Worm (Caenorhabditis elegans): Measurements from ENCODE around the gene Y94H6A.5.
A peak's percentile ranks its signal among the peaks of the same experiment; 100 is the strongest.

The Y94H6A.5 gene

DNA sequence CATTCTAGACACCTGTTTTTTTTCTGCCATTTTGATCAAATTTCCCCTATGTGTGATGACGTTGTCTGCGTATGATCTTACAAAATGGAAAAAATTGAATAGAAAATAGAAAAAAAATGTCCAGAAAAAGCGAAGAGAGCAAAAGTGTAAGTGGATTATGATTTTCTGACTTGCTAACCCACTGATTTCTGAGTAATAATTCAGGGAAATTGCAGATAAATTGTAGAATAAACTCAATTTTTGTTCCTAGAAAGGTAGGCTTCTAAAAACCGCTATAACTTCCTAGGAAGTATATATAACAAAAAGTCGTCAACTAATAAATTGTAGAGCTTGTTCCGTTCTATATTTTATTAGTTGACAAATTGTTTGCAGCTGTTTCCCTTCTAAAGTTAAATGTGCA, 30.9 kb upstream of the Y94H6A.5 start (continued):
- TF ChIP-seq dsc-1 (tag; optimal IDR thresholded peaks at IDR 0.05), result peak; percentile 87
- TF ChIP-seq nhr-28 (tag; optimal IDR thresholded peaks at IDR 0.05), result no peak
- TF ChIP-seq nhr-71 (tag; optimal IDR thresholded peaks at IDR 0.05), result peak; percentile 79
- TF ChIP-seq unc-130 (tag; optimal IDR thresholded peaks at IDR 0.05), result no peak
- no peak for TF ChIP-seq egl-13 (tag; optimal IDR thresholded peaks at IDR 0.05)
- TF ChIP-seq alr-1 (tag; optimal IDR thresholded peaks at IDR 0.05; ENCODE audit: borderline replicate concordance), result no peak
- no peak for TF ChIP-seq grh-1 (GFP tag; IDR thresholded peaks at IDR 0.05)
- TF ChIP-seq pqm-1 (tag; optimal IDR thresholded peaks at IDR 0.05), result no peak
- no peak for TF ChIP-seq C34B4.2 (tag; optimal IDR thresholded peaks at IDR 0.05)
- TF ChIP-seq nhr-47 (tag; optimal IDR thresholded peaks at IDR 0.05), result peak; percentile 75
- TF ChIP-seq ces-1 (GFP tag; optimal IDR thresholded peaks at IDR 0.05), result no peak
- peak; percentile 47 for TF ChIP-seq lin-14 (GFP tag; optimal IDR thresholded peaks at IDR 0.05)
- TF ChIP-seq elt-3 (tag; optimal IDR thresholded peaks at IDR 0.05), result no peak
- TF ChIP-seq isw-1 (GFP tag; IDR thresholded peaks at IDR 0.05), result no peak
- peak; percentile 44 for TF ChIP-seq swsn-7 (tag; optimal IDR thresholded peaks at IDR 0.05)

DNA sequence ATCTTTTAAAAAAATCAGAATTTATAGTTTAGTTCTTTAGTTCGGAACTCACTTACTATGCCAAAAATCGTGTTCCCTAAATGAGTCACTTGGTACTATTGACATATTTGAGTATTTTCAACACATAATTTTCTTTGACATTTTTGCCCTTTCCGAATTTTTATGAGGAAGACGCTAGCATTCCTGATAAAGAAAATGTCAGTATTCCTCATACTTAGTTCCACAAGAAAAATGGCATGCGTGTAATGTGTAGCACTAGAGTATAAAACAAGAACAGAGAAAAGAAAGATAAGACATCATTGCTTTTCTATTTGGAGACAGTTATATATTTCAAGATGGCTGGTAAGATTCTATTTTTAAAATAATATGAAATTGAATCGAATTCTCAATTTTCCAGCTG, 26.2 kb upstream of the Y94H6A.5 start, which contains the start of gene Y94H6A.2:
Gene Y94H6A.2, plus strand, starts transcription at position 336 of the 400 bp plus-strand sequence.
- TF ChIP-seq hlh-17 (GFP tag; optimal IDR thresholded peaks at IDR 0.05; ENCODE audit: borderline replicate concordance), result no peak
- no peak for TF ChIP-seq egl-27 (tag; optimal IDR thresholded peaks at IDR 0.05)
- TF ChIP-seq mab-9 (GFP tag; IDR thresholded peaks at IDR 0.05), result no peak
- no peak for TF ChIP-seq sptf-1 (tag; optimal IDR thresholded peaks at IDR 0.05)

DNA sequence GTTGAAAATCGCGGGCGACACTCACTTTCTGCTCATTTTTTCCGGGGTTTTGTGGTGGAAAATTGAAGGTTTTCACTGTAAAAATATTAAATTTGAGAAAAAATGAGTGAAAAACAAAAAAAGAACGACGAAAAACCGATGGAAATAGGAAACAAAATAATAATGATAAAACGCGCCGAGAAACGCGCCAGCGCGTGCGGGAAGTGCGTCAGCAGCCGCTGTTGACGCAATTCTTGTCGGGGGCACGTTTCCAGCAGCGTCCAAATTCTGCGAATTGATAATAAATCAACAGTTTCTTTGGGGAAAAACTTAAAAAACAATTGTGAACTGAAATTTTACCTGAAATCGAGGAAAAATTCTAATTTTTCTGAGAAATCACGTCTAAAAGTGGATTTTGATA, 22.0 kb upstream of the Y94H6A.5 start, which contains the start of gene ubxn-2:
Gene ubxn-2, minus strand, starts transcription at position 36 of the 400 bp plus-strand sequence.
- TF ChIP-seq elt-3 (tag; optimal IDR thresholded peaks at IDR 0.05) (peak in 3 of 6 experiments; percentile 20 to 77 (median 63)), fkh-8 (tag; optimal IDR thresholded peaks at IDR 0.05) (peak; percentile 85), snu-23 (GFP tag; optimal IDR thresholded peaks at IDR 0.05) (peak; percentile 92), unc-98 (GFP tag; IDR thresholded peaks at IDR 0.05) (no peak), ceh-8 (GFP tag; optimal IDR thresholded peaks at IDR 0.05) (peak; percentile 70), C34B4.2 (tag; optimal IDR thresholded peaks at IDR 0.05) (no peak), pqm-1 (tag; optimal IDR thresholded peaks at IDR 0.05) (no peak), fkh-4 (tag; optimal IDR thresholded peaks at IDR 0.05; ENCODE audit: borderline replicate concordance) (peak; percentile 56), mdl-1 (tag; optimal IDR thresholded peaks at IDR 0.05) (peak in 1 of 2 experiments; percentile 76), nhr-85 (tag) (peak; percentile 91), nhr-77 (tag; optimal IDR thresholded peaks at IDR 0.05) (peak; percentile 50), nhr-19 (GFP tag; conservative IDR thresholded peaks at IDR 0.05) (peak; percentile 83), isw-1 (GFP tag; IDR thresholded peaks at IDR 0.05) (peak; percentile 87), F16B12.6 (tag; optimal IDR thresholded peaks at IDR 0.05) (peak; percentile 56), rnt-1 (tag; optimal IDR thresholded peaks at IDR 0.05) (peak; percentile 94), efl-1 (optimal IDR thresholded peaks at IDR 0.05) (peak; percentile 79 to 86), efl-1 (GFP tag; optimal IDR thresholded peaks at IDR 0.05 in 1 of 2) (peak; percentile 82 to 98), unc-62 (GFP tag; optimal IDR thresholded peaks at IDR 0.05) (no peak), hpl-2 (GFP tag; optimal IDR thresholded peaks at IDR 0.05) (no peak), Y116A8C.19 (tag; optimal IDR thresholded peaks at IDR 0.05; ENCODE audit: borderline replicate concordance) (no peak), mep-1 (tag; optimal IDR thresholded peaks at IDR 0.05) (peak; percentile 93), hlh-17 (GFP tag; optimal IDR thresholded peaks at IDR 0.05; ENCODE audit: borderline replicate concordance) (no peak), nhr-237 (tag; optimal IDR thresholded peaks at IDR 0.05) (no peak), lir-3 (tag; optimal IDR thresholded peaks at IDR 0.05; ENCODE audit: poor library complexity) (no peak), nhr-90 (tag; optimal IDR thresholded peaks at IDR 0.05; ENCODE audit: poor library complexity) (peak; percentile 91), aly-2 (tag; optimal IDR thresholded peaks at IDR 0.05) (peak; percentile 70), pax-3 (tag; optimal IDR thresholded peaks at IDR 0.05) (peak; percentile 66), nhr-71 (tag; optimal IDR thresholded peaks at IDR 0.05) (peak; percentile 90), sup-37 (GFP tag; optimal IDR thresholded peaks at IDR 0.05) (peak; percentile 57), aha-1 (tag; optimal IDR thresholded peaks at IDR 0.05) (peak; percentile 25), C04F5.9 (tag; optimal IDR thresholded peaks at IDR 0.05) (peak; percentile 60), nhr-28 (tag; optimal IDR thresholded peaks at IDR 0.05) (no peak), unc-130 (tag; optimal IDR thresholded peaks at IDR 0.05) (peak; percentile 83), nhr-11 (tag; optimal IDR thresholded peaks at IDR 0.05) (no peak), ztf-11 (tag; optimal IDR thresholded peaks at IDR 0.05) (peak in 1 of 2 experiments; percentile 80), tlp-1 (tag; optimal IDR thresholded peaks at IDR 0.05) (no peak), ces-1 (GFP tag; optimal IDR thresholded peaks at IDR 0.05) (no peak)

Data from whole organism, L1 larva.